Worm (Caenorhabditis elegans) whole organism, L2 larva: Measurements from ENCODE around the gene grld-1.

Experiments used
- ceh-82 ChIP-seq: fragments of 150-350 bp; optimal IDR thresholded peaks from 2 replicates; lab custom pipeline; 2014; ENCODE audit warnings: missing biosample characterization, missing genetic modification characterization
- egl-27 ChIP-seq: sonication (generic microtip); optimal IDR thresholded peaks from 3 replicates; lab custom pipeline; 2017; ENCODE audit warnings: missing biosample characterization, missing genetic modification reagents, missing genetic modification characterization
- lin-39 ChIP-seq: fragments of 150-350 bp; optimal IDR thresholded peaks from 2 replicates; lab custom pipeline; 2014; ENCODE audit warnings: missing biosample characterization, missing genetic modification reagents, missing genetic modification characterization
- unc-62 ChIP-seq: fragments of 150-350 bp; optimal IDR thresholded peaks from 2 replicates; lab custom pipeline; 2014; ENCODE audit warnings: missing biosample characterization, missing genetic modification reagents, missing genetic modification characterization
- ztf-1 ChIP-seq: fragments of 200-800 bp; sonication (Bioruptor generic); conservative IDR thresholded peaks from 2 replicates; pipeline ENCODE4 v1.3.6; 2022; ENCODE audit warnings: missing genetic modification characterization, missing compliant biosample characterization

- TF ChIP-seq ztf-1 (no peak), egl-27 (tag; lab: Kevin White, UChicago) (no peak), lin-39 (tag; lab: Kevin White, UChicago) (no peak), unc-62 (GFP tag; lab: Kevin White, UChicago) (no peak), ceh-82 (tag; lab: Kevin White, UChicago) (no peak)
Observed at ce11 chrIV:159864-160263, 34.1 kb upstream of the grld-1 start, which contains the start of gene Y38C1AA.19.
